Fruit fly (Drosophila melanogaster): ENCODE measurements around the gene CG10359.

DNA sequence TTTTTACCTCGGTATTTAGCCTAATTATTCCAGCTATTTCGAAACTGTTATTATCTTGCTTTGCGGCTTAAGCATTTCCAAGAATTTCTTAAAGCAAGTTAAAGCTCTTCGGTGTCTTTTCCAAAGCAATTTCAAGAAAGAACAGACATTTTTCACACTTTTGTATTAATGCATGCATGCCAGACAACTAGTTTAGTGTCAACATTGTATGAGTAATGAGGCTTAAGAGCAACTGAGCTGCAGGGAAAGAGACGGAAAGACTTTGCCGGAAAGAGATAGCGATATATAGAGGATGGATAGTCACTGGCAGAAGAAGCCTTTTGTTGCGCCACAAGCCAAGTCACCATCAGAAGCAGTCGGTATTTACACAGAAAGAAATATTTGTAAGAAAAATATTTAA lies 42.9 kb upstream of the CG10359 start:
- no peak for TF ChIP-seq CG33017 (tag; optimal IDR thresholded peaks at IDR 0.05)
- TF ChIP-seq toe (GFP tag; optimal IDR thresholded peaks at IDR 0.05) = no peak

Measured in whole organism, adult.